Worm (Caenorhabditis elegans): ENCODE results near the gene nhr-145.

The nhr-145 gene

DNA sequence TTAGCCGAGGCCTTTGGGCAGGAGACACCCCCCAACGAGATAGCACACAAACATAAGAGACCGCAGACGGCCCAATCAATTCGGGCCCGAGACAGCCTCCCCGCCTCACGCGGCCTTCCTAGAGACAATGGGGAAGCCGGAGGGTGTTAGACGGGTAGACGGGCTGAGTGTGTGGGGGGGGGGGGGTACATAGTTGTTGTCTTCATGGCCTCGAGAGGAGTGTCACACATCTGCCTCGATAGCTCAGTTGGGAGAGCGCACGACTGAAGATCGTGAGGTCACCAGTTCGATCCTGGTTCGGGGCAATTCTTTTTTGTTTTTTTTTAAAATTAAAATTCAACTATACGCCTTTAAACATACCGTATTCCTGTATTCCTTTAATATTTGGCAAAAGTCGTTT lies 38.3 kb downstream of the nhr-145 start:
- TF ChIP-seq ref-1 (GFP tag; conservative IDR thresholded peaks at IDR 0.05): peak; percentile 85
- TF ChIP-seq flt-1 (GFP tag; IDR thresholded peaks at IDR 0.05): peak; percentile 96
- peak; percentile 93 for TF ChIP-seq ztf-23 (GFP tag; IDR thresholded peaks at IDR 0.05)
- TF ChIP-seq tab-1 (GFP tag; IDR thresholded peaks at IDR 0.05): peak; percentile 94
- TF ChIP-seq ztf-29 (GFP tag; IDR thresholded peaks at IDR 0.05): peak; percentile 91
- peak; percentile 42 for TF ChIP-seq med-1 (GFP tag; optimal IDR thresholded peaks at IDR 0.05; ENCODE audit: insufficient read depth)
- TF ChIP-seq T22C8.4 (GFP tag; IDR thresholded peaks at IDR 0.05): peak; percentile 94
- TF ChIP-seq cog-1 (tag; optimal IDR thresholded peaks at IDR 0.05): peak; percentile 49
- TF ChIP-seq klf-2 (GFP tag; conservative IDR thresholded peaks at IDR 0.05): peak; percentile 90

DNA sequence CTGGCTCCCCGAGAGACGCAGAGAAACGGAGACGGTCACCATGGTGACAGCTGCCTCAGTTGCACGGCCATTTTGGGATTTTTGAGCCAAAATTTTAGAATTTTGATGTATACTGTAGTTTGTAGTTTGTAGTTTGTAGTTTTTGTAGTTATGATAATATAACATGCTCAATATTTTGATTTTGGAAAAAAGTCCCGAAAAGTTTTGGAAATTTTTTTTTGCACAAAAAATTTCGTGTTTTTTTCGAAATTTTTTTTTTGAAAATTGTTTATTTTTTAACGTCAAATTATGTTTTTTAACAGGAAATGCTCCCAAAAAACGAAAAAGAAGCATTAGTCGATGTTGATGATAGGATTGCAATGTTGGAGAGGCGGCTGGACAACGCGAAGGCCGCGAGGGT lies 39.7 kb downstream of the nhr-145 start, which contains the start of gene dyf-17:
Gene dyf-17 (plus strand): TSS at position 301 of the 400 bp plus-strand sequence.
- TF ChIP-seq tab-1 (GFP tag; IDR thresholded peaks at IDR 0.05): no peak
- TF ChIP-seq ztf-29 (GFP tag; IDR thresholded peaks at IDR 0.05): no peak
- no peak for TF ChIP-seq flt-1 (GFP tag; IDR thresholded peaks at IDR 0.05)
- TF ChIP-seq med-1 (GFP tag; optimal IDR thresholded peaks at IDR 0.05; ENCODE audit: insufficient read depth): no peak
- no peak for TF ChIP-seq ref-1 (GFP tag; conservative IDR thresholded peaks at IDR 0.05)
- TF ChIP-seq klf-2 (GFP tag; conservative IDR thresholded peaks at IDR 0.05): no peak
- TF ChIP-seq T22C8.4 (GFP tag; IDR thresholded peaks at IDR 0.05): no peak
- TF ChIP-seq cog-1 (tag; optimal IDR thresholded peaks at IDR 0.05): no peak
- no peak for TF ChIP-seq ztf-23 (GFP tag; IDR thresholded peaks at IDR 0.05)

DNA sequence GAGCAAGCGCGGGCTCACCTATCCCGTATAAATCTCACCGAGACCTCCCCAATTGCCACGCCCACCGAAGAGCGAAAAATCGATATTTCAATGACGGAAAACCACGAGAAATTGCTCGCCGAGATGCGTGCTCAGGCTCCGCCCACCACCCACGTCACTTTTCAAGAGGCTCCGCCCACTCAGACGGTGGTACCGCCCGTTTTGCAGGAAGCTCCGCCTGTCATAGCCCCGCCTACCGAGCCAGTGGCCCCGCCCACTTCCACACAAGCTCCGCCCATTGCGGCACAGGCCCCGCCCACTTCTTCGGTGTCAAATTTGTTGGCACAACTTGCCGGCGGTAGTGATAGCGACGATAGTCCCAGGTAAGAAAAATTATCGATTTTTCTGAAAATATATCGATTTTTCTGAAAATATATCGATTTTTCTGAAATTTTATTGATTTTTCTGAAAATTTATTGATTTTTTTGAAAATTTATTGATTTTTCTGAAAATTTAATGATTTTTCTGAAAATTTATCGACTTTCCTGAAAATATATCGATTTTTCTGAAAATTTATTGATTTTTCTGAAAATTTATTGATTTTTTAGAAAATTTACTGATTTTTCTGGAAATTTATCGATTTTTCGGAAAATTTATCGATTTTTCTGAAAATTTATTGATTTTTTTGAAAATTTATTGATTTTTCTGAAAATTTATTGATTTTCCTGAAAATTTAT lies 42.1 kb downstream of the nhr-145 start:
- TF ChIP-seq flt-1 (GFP tag; IDR thresholded peaks at IDR 0.05) (no peak), tab-1 (GFP tag; IDR thresholded peaks at IDR 0.05) (no peak), med-1 (GFP tag; optimal IDR thresholded peaks at IDR 0.05; ENCODE audit: insufficient read depth) (no peak), klf-2 (GFP tag; conservative IDR thresholded peaks at IDR 0.05) (no peak), T22C8.4 (GFP tag; IDR thresholded peaks at IDR 0.05) (peak; percentile 67; the same call in 1 of the 2 replicates)

DNA sequence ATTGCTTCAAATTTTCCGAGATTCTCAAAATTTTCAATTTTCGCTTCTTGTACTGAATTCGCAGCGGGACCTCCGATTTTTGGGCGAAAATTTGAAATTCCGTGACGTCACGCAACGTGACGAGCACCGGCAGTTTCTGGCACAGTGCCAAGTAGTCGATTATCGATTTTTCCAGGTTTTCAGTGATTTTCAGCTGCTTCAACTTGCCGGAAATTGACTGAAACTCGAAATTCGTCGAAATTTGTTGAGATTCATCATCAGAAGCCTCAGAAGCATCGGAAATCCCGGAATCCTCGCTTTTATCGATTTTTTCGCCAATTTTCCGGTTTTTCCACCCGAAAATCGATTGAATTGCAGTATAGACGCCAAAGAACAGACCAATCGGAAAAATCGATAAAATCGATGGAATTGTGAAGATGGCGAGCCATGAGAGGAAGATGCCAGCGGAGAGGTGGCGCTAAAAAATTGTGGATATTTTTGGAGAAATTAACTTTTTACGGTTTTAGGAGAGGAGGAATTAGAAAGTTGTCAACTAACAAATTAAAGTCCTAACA lies 44.4 kb downstream of the nhr-145 start:
- TF ChIP-seq ztf-23 (GFP tag; IDR thresholded peaks at IDR 0.05) (no peak), T22C8.4 (GFP tag; IDR thresholded peaks at IDR 0.05) (peak; percentile 70)

DNA sequence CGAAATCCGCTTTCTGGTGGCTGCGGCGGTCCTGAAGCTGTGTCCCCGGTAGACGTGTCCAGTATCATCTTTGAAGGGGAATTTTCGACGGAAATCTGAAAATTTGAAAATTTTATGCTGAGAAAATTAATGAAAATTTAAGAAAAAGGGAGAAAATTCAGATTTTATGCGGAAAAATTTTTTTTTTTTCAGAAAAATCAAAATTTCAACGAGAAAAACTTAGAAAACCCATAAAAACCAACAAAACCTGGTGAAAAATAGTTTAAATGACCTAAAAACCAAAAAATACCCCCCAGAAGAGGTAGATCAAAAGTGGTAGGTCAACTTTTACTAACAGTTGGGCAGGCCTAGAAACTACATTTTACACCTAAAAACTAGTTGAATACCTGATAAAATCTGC lies 46.0 kb downstream of the nhr-145 start, which contains the start of gene Y39B6A.10:
Gene Y39B6A.10 (minus strand): TSS at position 101 of the 400 bp plus-strand sequence.
- TF ChIP-seq T22C8.4 (GFP tag; IDR thresholded peaks at IDR 0.05) (no peak), med-1 (GFP tag; optimal IDR thresholded peaks at IDR 0.05; ENCODE audit: insufficient read depth) (no peak), cog-1 (tag; optimal IDR thresholded peaks at IDR 0.05) (no peak), ref-1 (GFP tag; conservative IDR thresholded peaks at IDR 0.05) (no peak), tab-1 (GFP tag; IDR thresholded peaks at IDR 0.05) (no peak), ztf-23 (GFP tag; IDR thresholded peaks at IDR 0.05) (no peak), klf-2 (GFP tag; conservative IDR thresholded peaks at IDR 0.05) (no peak), flt-1 (GFP tag; IDR thresholded peaks at IDR 0.05) (no peak), ztf-29 (GFP tag; IDR thresholded peaks at IDR 0.05) (no peak)

DNA sequence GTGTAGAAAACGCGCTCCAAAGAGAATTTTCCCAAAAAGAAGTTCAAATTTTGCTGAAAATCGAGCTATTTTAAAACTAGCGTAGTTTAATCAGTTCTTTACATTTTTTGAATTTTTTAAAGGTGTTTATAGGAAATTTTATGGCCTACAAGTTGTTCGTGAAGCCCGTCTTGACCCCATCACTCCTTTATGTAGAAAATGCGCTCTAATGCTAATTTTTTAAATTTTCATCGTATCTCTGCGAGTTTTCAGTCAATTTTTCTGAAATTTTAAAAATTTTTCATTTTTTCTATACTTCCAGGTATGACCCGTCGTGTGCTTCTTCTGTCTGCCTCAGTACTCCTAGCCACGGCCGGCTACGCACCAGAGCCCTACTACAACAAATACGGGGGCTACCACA lies 48.7 kb downstream of the nhr-145 start, which contains the start of gene Y39B6A.9:
Gene Y39B6A.9 (plus strand): TSS at position 301 of the 400 bp plus-strand sequence.
- TF ChIP-seq ztf-29 (GFP tag; IDR thresholded peaks at IDR 0.05) (no peak), med-1 (GFP tag; optimal IDR thresholded peaks at IDR 0.05; ENCODE audit: insufficient read depth) (no peak), klf-2 (GFP tag; conservative IDR thresholded peaks at IDR 0.05) (no peak), tab-1 (GFP tag; IDR thresholded peaks at IDR 0.05) (no peak), ref-1 (GFP tag; conservative IDR thresholded peaks at IDR 0.05) (no peak), flt-1 (GFP tag; IDR thresholded peaks at IDR 0.05) (no peak), cog-1 (tag; optimal IDR thresholded peaks at IDR 0.05) (no peak), T22C8.4 (GFP tag; IDR thresholded peaks at IDR 0.05) (no peak), ztf-23 (GFP tag; IDR thresholded peaks at IDR 0.05) (no peak)

DNA sequence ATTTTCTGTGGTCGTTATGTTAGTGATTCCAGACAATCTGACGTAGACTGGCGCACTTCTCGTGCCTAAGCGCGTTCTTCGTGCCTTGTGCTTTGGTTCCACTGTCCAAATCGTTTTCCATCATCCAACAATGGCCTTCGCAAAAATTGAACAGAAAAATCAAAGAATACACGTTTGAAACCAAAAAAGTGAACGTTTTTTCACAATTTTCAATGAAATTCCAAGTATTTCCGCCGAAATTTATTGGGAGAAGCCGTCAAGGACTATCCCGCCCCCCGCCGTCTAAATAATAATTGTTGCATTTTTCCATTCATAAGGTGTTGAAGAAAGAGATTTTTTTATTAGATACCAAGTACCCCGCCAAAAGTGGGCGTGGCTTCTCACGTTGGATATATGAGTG lies 53.0 kb downstream of the nhr-145 start, which contains the start of gene cpg-23:
Gene cpg-23 (plus strand): TSS at position 301 of the 400 bp plus-strand sequence.
- TF ChIP-seq ztf-23 (GFP tag; IDR thresholded peaks at IDR 0.05) (no peak), med-1 (GFP tag; optimal IDR thresholded peaks at IDR 0.05; ENCODE audit: insufficient read depth) (no peak), klf-2 (GFP tag; conservative IDR thresholded peaks at IDR 0.05) (no peak), T22C8.4 (GFP tag; IDR thresholded peaks at IDR 0.05) (no peak), ref-1 (GFP tag; conservative IDR thresholded peaks at IDR 0.05) (no peak), ztf-29 (GFP tag; IDR thresholded peaks at IDR 0.05) (no peak), tab-1 (GFP tag; IDR thresholded peaks at IDR 0.05) (no peak), flt-1 (GFP tag; IDR thresholded peaks at IDR 0.05) (no peak), cog-1 (tag; optimal IDR thresholded peaks at IDR 0.05) (no peak)

Data from whole organism, midembryonic.